Worm (Caenorhabditis elegans) whole organism, L4/young adult: Measurements from ENCODE around the gene tnc-2.

Experiments
- W03F9.2 ChIP-seq: fragments of 150-350 bp; optimal IDR thresholded peaks from 2 replicates; lab custom pipeline; 2014; ENCODE audit warnings: missing biosample characterization, missing genetic modification characterization
- dao-5 ChIP-seq: sonication (generic microtip); optimal IDR thresholded peaks from 2 replicates; lab custom pipeline; 2016; ENCODE audit warnings: missing genotype, missing genetic modification characterization, moderate library complexity, missing compliant biosample characterization
- him-1 ChIP-seq: sonication (generic microtip); optimal IDR thresholded peaks from 2 replicates; lab custom pipeline; 2016; ENCODE audit warnings: missing genotype, missing genetic modification reagents, missing genetic modification characterization, missing compliant biosample characterization

- no peak for TF ChIP-seq him-1
- TF ChIP-seq dao-5: no peak
- no peak for TF ChIP-seq W03F9.2 (tag; lab: Kevin White, UChicago)
These were observed 16.3 kb upstream of the tnc-2 start for ce11 chrII:10450335-10450734.
